Fruit fly (Drosophila melanogaster): ENCODE measurements around the gene CG34448.

CG34448 gene

dm6 chr2L:2390589-2390988 lies 27.2 kb downstream of the CG34448 start, which contains the start of gene CG43750:
CG43750 (minus strand) TSS chr2L:2390689.
- no peak for TF ChIP-seq CG9705 (GFP tag; optimal IDR thresholded peaks at IDR 0.05)
- no peak for TF ChIP-seq OdsH (GFP tag; optimal IDR thresholded peaks at IDR 0.05)
- no peak for TF ChIP-seq br (GFP tag; optimal IDR thresholded peaks at IDR 0.05)
- no peak for TF ChIP-seq woc (GFP tag; optimal IDR thresholded peaks at IDR 0.05)
- TF ChIP-seq sage (GFP tag; optimal IDR thresholded peaks at IDR 0.05), result no peak
- no peak for TF ChIP-seq N (GFP tag; optimal IDR thresholded peaks at IDR 0.05)
- TF ChIP-seq Hr78 (GFP tag; optimal IDR thresholded peaks at IDR 0.05), result no peak
- no peak for TF ChIP-seq psq (GFP tag; optimal IDR thresholded peaks at IDR 0.05)
- no peak for TF ChIP-seq Dif (GFP tag; optimal IDR thresholded peaks at IDR 0.05; ENCODE audit: partially characterized antibody)
- TF ChIP-seq CrebA (GFP tag; optimal IDR thresholded peaks at IDR 0.05; ENCODE audit: borderline replicate concordance), result no peak
- TF ChIP-seq Abd-B (GFP tag; optimal IDR thresholded peaks at IDR 0.05), result no peak
- no peak for TF ChIP-seq Dfd (GFP tag; optimal IDR thresholded peaks at IDR 0.05)
- TF ChIP-seq jim (GFP tag; optimal IDR thresholded peaks at IDR 0.05), result no peak
- no peak for TF ChIP-seq rgr (GFP tag; optimal IDR thresholded peaks at IDR 0.05)
- TF ChIP-seq ey (GFP tag; optimal IDR thresholded peaks at IDR 0.05), result no peak
- TF ChIP-seq HLH106 (tag; optimal IDR thresholded peaks at IDR 0.05), result no peak
- TF ChIP-seq Vsx2 (GFP tag; optimal IDR thresholded peaks at IDR 0.05; ENCODE audit: partially characterized antibody), result no peak
- TF ChIP-seq dmrt93B (GFP tag; optimal IDR thresholded peaks at IDR 0.05), result no peak

dm6 chr2L:2385692-2386091 lies 32.1 kb downstream of the CG34448 start, which contains the start of gene CG3557:
CG3557 (minus strand) TSS chr2L:2385792.
- TF ChIP-seq tai (GFP tag; optimal IDR thresholded peaks at IDR 0.05), result no peak
- no peak for TF ChIP-seq dmrt93B (GFP tag; optimal IDR thresholded peaks at IDR 0.05)
- no peak for TF ChIP-seq foxo (GFP tag; optimal IDR thresholded peaks at IDR 0.05)
- TF ChIP-seq ey (GFP tag; optimal IDR thresholded peaks at IDR 0.05), result no peak
- TF ChIP-seq br (GFP tag; optimal IDR thresholded peaks at IDR 0.05), result no peak
- no peak for TF ChIP-seq Sp1 (GFP tag; optimal IDR thresholded peaks at IDR 0.05)
- no peak for TF ChIP-seq rgr (GFP tag; optimal IDR thresholded peaks at IDR 0.05)
- no peak for TF ChIP-seq fru (GFP tag; optimal IDR thresholded peaks at IDR 0.05)

dm6 chr2L:2382971-2383370 lies 34.8 kb downstream of the CG34448 start, which contains the start of gene PIG-Wa:
PIG-Wa (plus strand) TSS chr2L:2383202.
- TF ChIP-seq Hnf4 (GFP tag; optimal IDR thresholded peaks at IDR 0.05) (no peak), Dif (GFP tag; optimal IDR thresholded peaks at IDR 0.05; ENCODE audit: partially characterized antibody) (peak; percentile 77)

dm6 chr2L:2380805-2381204 lies 37.0 kb downstream of the CG34448 start, which contains the start of gene Eogt:
Eogt (plus strand) TSS chr2L:2381097.
- TF ChIP-seq br (GFP tag; optimal IDR thresholded peaks at IDR 0.05), result peak; percentile 81
- TF ChIP-seq Rel (GFP tag; optimal IDR thresholded peaks at IDR 0.05), result no peak
- peak; percentile 76 for TF ChIP-seq Rel (tag; optimal IDR thresholded peaks at IDR 0.05)
- peak; percentile 67 for TF ChIP-seq dsf (GFP tag; optimal IDR thresholded peaks at IDR 0.05; ENCODE audit: borderline replicate concordance)
- no peak for TF ChIP-seq brk (GFP tag; optimal IDR thresholded peaks at IDR 0.05)
- TF ChIP-seq foxo (GFP tag; optimal IDR thresholded peaks at IDR 0.05), result peak in 1 of 2 experiments; percentile 94
- TF ChIP-seq Dfd (GFP tag; optimal IDR thresholded peaks at IDR 0.05), result no peak
- peak; percentile 15 for TF ChIP-seq jim (GFP tag; optimal IDR thresholded peaks at IDR 0.05)
- peak; percentile 80 for TF ChIP-seq psq (GFP tag; optimal IDR thresholded peaks at IDR 0.05)
- no peak for TF ChIP-seq Vsx2 (GFP tag; optimal IDR thresholded peaks at IDR 0.05; ENCODE audit: partially characterized antibody)
- TF ChIP-seq Hr78 (GFP tag; optimal IDR thresholded peaks at IDR 0.05), result no peak
- no peak for TF ChIP-seq usp (GFP tag; optimal IDR thresholded peaks at IDR 0.05)
- peak; percentile 2 for TF ChIP-seq Hr83 (GFP tag; optimal IDR thresholded peaks at IDR 0.05; ENCODE audit: poor library complexity, severe bottlenecking)
- TF ChIP-seq tai (GFP tag; optimal IDR thresholded peaks at IDR 0.05), result no peak
- peak; percentile 92 for TF ChIP-seq dmrt93B (GFP tag; optimal IDR thresholded peaks at IDR 0.05)
- no peak for TF ChIP-seq Hnf4 (GFP tag; optimal IDR thresholded peaks at IDR 0.05)
- peak; percentile 91 for TF ChIP-seq rgr (GFP tag; optimal IDR thresholded peaks at IDR 0.05)
- TF ChIP-seq GATAd (GFP tag; optimal IDR thresholded peaks at IDR 0.05), result peak; percentile 75
- no peak for TF ChIP-seq Dif (GFP tag; optimal IDR thresholded peaks at IDR 0.05; ENCODE audit: partially characterized antibody)
- peak; percentile 97 for TF ChIP-seq HLH106 (tag; optimal IDR thresholded peaks at IDR 0.05)
- TF ChIP-seq Jra (GFP tag; optimal IDR thresholded peaks at IDR 0.05), result no peak
- TF ChIP-seq CG9705 (GFP tag; optimal IDR thresholded peaks at IDR 0.05), result peak; percentile 91
- TF ChIP-seq ey (GFP tag; optimal IDR thresholded peaks at IDR 0.05), result peak; percentile 85
- TF ChIP-seq N (GFP tag; optimal IDR thresholded peaks at IDR 0.05), result no peak
- peak; percentile 18 for TF ChIP-seq CG32264 (GFP tag; optimal IDR thresholded peaks at IDR 0.05)
- TF ChIP-seq lola (GFP tag; optimal IDR thresholded peaks at IDR 0.05), result no peak
- TF ChIP-seq Abd-B (GFP tag; optimal IDR thresholded peaks at IDR 0.05), result no peak
- no peak for TF ChIP-seq sage (GFP tag; optimal IDR thresholded peaks at IDR 0.05)
- TF ChIP-seq OdsH (GFP tag; optimal IDR thresholded peaks at IDR 0.05), result peak; percentile 86
- TF ChIP-seq CrebA (GFP tag; optimal IDR thresholded peaks at IDR 0.05; ENCODE audit: borderline replicate concordance), result no peak
- TF ChIP-seq h (GFP tag; optimal IDR thresholded peaks at IDR 0.05), result peak; percentile 89
- peak; percentile 85 for TF ChIP-seq fru (GFP tag; optimal IDR thresholded peaks at IDR 0.05)
- peak; percentile 87 for TF ChIP-seq woc (GFP tag; optimal IDR thresholded peaks at IDR 0.05)
- TF ChIP-seq Myc (optimal IDR thresholded peaks at IDR 0.05), result peak; percentile 21
- no peak for TF ChIP-seq dl (GFP tag; optimal IDR thresholded peaks at IDR 0.05; ENCODE audit: insufficient read depth in 1 of 2, partially characterized antibody in 2 of 2)
- peak; percentile 95 for TF ChIP-seq Sp1 (GFP tag; optimal IDR thresholded peaks at IDR 0.05)
- TF ChIP-seq sv (GFP tag; optimal IDR thresholded peaks at IDR 0.05), result peak; percentile 85
- TF ChIP-seq pan (optimal IDR thresholded peaks at IDR 0.05), result no peak
- peak; percentile 32 for TF ChIP-seq Mio (GFP tag; optimal IDR thresholded peaks at IDR 0.05)

All from whole organism, wandering third instar larva.